Fruit fly (Drosophila melanogaster) whole organism, embryonic: ENCODE data around the gene CG14194.

Source experiments
- CG11093 ChIP-seq: fragments of 200-800 bp; sonication (Bioruptor generic); IDR thresholded peaks from 3 replicates; pipeline ENCODE4 v1.3.6; 2022; ENCODE audit warnings: missing biosample characterization, missing genetic modification characterization
- CG11504 ChIP-seq: fragments of 200-800 bp; sonication (Bioruptor generic); optimal IDR thresholded peaks from 3 replicates; lab custom pipeline; 2019; ENCODE audit warnings: missing biosample characterization, mild to moderate bottlenecking, missing genetic modification characterization, moderate library complexity
- CG12391 ChIP-seq: fragments of 200-800 bp; sonication (Bioruptor generic); optimal IDR thresholded peaks from 3 replicates; lab custom pipeline; 2018; ENCODE audit warnings: missing biosample characterization, mild to moderate bottlenecking, missing genetic modification characterization, moderate library complexity
- CG13775 ChIP-seq: fragments of 200-800 bp; sonication (Bioruptor generic); optimal IDR thresholded peaks from 3 replicates; lab custom pipeline; 2017; ENCODE audit warnings: missing biosample characterization, mild to moderate bottlenecking, missing genetic modification characterization
- CG14710 ChIP-seq: fragments of 200-800 bp; sonication (Bioruptor generic); optimal IDR thresholded peaks from 3 replicates; lab custom pipeline; 2019; ENCODE audit warnings: missing biosample characterization, mild to moderate bottlenecking, missing genetic modification characterization, moderate library complexity
- CG15269 ChIP-seq: fragments of 200-800 bp; sonication (Bioruptor generic); optimal IDR thresholded peaks from 2 replicates; lab custom pipeline; 2018; ENCODE audit warnings: missing biosample characterization, mild to moderate bottlenecking, missing genetic modification characterization, moderate library complexity
- CG16813 ChIP-seq: fragments of 200-800 bp; sonication (Bioruptor generic); IDR thresholded peaks from 3 replicates; pipeline ENCODE4 v1.3.6; 2022; ENCODE audit warnings: missing biosample characterization, missing genetic modification characterization; ENCODE audit not compliant: partially characterized antibody
- CG17186 ChIP-seq: fragments of 200-800 bp; sonication (Bioruptor generic); optimal IDR thresholded peaks from 3 replicates; lab custom pipeline; 2017; ENCODE audit warnings: missing biosample characterization, missing genetic modification reagents, missing genetic modification characterization
- CG18011 ChIP-seq: fragments of 200-800 bp; sonication (Bioruptor generic); optimal IDR thresholded peaks from 2 replicates; lab custom pipeline; 2017; ENCODE audit warnings: missing biosample characterization, missing genetic modification characterization, mild to moderate bottlenecking, moderate library complexity, missing genotype
- CG2712 ChIP-seq: fragments of 200-800 bp; optimal IDR thresholded peaks from 3 replicates; lab custom pipeline; 2019; ENCODE audit warnings: missing biosample characterization, mild to moderate bottlenecking, missing genetic modification characterization, moderate library complexity
- CG2875 ChIP-seq: fragments of 200-800 bp; sonication (Bioruptor generic); optimal IDR thresholded peaks from 2 replicates; lab custom pipeline; 2017; ENCODE audit warnings: missing biosample characterization, mild to moderate bottlenecking, missing genetic modification characterization, missing genetic modification reagents
- CG4404 ChIP-seq: fragments of 200-800 bp; sonication (Bioruptor generic); IDR thresholded peaks from 2 replicates; pipeline ENCODE4 v1.3.6; 2022; ENCODE audit warnings: missing biosample characterization, missing genetic modification characterization
- CG4820 ChIP-seq: fragments of 200-800 bp; sonication (Bioruptor generic); optimal IDR thresholded peaks from 3 replicates; lab custom pipeline; 2016; ENCODE audit warnings: missing biosample characterization, missing genetic modification characterization
- CG6272 ChIP-seq: fragments of 200-800 bp; sonication (Bioruptor generic); IDR thresholded peaks from 2 replicates; pipeline ENCODE4 v1.3.6; 2022; ENCODE audit warnings: missing biosample characterization, missing genetic modification characterization
- CG7839 ChIP-seq: fragments of 200-800 bp; sonication (Bioruptor generic); optimal IDR thresholded peaks from 3 replicates; lab custom pipeline; 2018; ENCODE audit warnings: missing biosample characterization, mild to moderate bottlenecking, missing genetic modification characterization, moderate library complexity
- CG8281 ChIP-seq: fragments of 200-800 bp; sonication (Bioruptor generic); optimal IDR thresholded peaks from 2 replicates; lab custom pipeline; 2018; ENCODE audit warnings: missing biosample characterization, mild to moderate bottlenecking, missing genetic modification characterization, moderate library complexity
- CG8765 ChIP-seq: fragments of 200-800 bp; sonication (Bioruptor generic); IDR thresholded peaks from 2 replicates; pipeline ENCODE4 v1.3.6; 2022; ENCODE audit warnings: missing biosample characterization, missing genetic modification characterization
- CG9797 ChIP-seq: fragments of 200-800 bp; sonication (Bioruptor generic); optimal IDR thresholded peaks from 3 replicates; lab custom pipeline; 2018; ENCODE audit warnings: missing biosample characterization, mild to moderate bottlenecking, missing genetic modification characterization
- Camta ChIP-seq: fragments of 200-800 bp; sonication (Bioruptor generic); optimal IDR thresholded peaks from 2 replicates; lab custom pipeline; 2016; ENCODE audit warnings: missing biosample characterization, missing genetic modification characterization
- D19B ChIP-seq: fragments of 200-800 bp; sonication (Bioruptor generic); optimal IDR thresholded peaks from 2 replicates; lab custom pipeline; 2017; ENCODE audit warnings: missing biosample characterization, mild to moderate bottlenecking, missing genetic modification characterization
- Dll ChIP-seq: fragments of 200-800 bp; sonication (Bioruptor generic); IDR thresholded peaks from 4 replicates; pipeline ENCODE4 v1.3.6; 2022; ENCODE audit warnings: missing biosample characterization, missing genetic modification characterization; ENCODE audit not compliant: partially characterized antibody
- Doc3 ChIP-seq: fragments of 200-800 bp; sonication (Bioruptor generic); IDR thresholded peaks from 3 replicates; pipeline ENCODE4 v1.3.6; 2022; ENCODE audit warnings: missing biosample characterization, missing genetic modification characterization; ENCODE audit not compliant: partially characterized antibody
- E2f2 ChIP-seq: fragments of 200-800 bp; sonication (Bioruptor generic); IDR thresholded peaks from 2 replicates; pipeline ENCODE4 v1.3.6; 2022; ENCODE audit warnings: missing biosample characterization, missing genetic modification characterization
- Elba2 ChIP-seq: fragments of 200-800 bp; sonication (Bioruptor generic); optimal IDR thresholded peaks from 3 replicates; lab custom pipeline; 2016; ENCODE audit warnings: missing biosample characterization, missing genetic modification characterization
- Gsc ChIP-seq: fragments of 200-800 bp; sonication (Bioruptor generic); IDR thresholded peaks from 2 replicates; pipeline ENCODE4 v1.3.6; 2022; ENCODE audit warnings: missing biosample characterization, missing genetic modification characterization
- HLHmδ ChIP-seq: fragments of 200-800 bp; sonication (Bioruptor generic); optimal IDR thresholded peaks from 2 replicates; lab custom pipeline; 2018; ENCODE audit warnings: missing biosample characterization, mild to moderate bottlenecking, missing genetic modification characterization, moderate library complexity
- HmgD ChIP-seq: fragments of 200-800 bp; sonication (Bioruptor generic); optimal IDR thresholded peaks from 3 replicates; lab custom pipeline; 2016; ENCODE audit warnings: missing biosample characterization, missing genetic modification characterization
- Lim3 ChIP-seq: fragments of 200-800 bp; sonication (Bioruptor generic); IDR thresholded peaks from 2 replicates; pipeline ENCODE4 v1.3.6; 2022; ENCODE audit warnings: missing biosample characterization, missing genetic modification characterization
- MBD-R2 ChIP-seq: fragments of 200-800 bp; sonication (Bioruptor generic); IDR thresholded peaks from 2 replicates; pipeline ENCODE4 v1.3.6; 2022; ENCODE audit warnings: missing biosample characterization, missing genetic modification characterization
- Optix ChIP-seq: fragments of 200-800 bp; sonication (Bioruptor generic); IDR thresholded peaks from 3 replicates; pipeline ENCODE4 v1.3.6; 2022; ENCODE audit warnings: missing biosample characterization, missing genetic modification characterization
- Sin3A ChIP-seq: fragments of >200 bp; optimal IDR thresholded peaks from 2 replicates; lab custom pipeline; 2018
- Sox102F ChIP-seq: fragments of 200-800 bp; sonication (Bioruptor generic); optimal IDR thresholded peaks from 2 replicates; lab custom pipeline; 2018; ENCODE audit warnings: missing biosample characterization, mild to moderate bottlenecking, missing genetic modification characterization, moderate library complexity
- Sry-δ ChIP-seq: fragments of 200-800 bp; sonication (Bioruptor generic); optimal IDR thresholded peaks from 2 replicates; lab custom pipeline; 2016; ENCODE audit warnings: missing biosample characterization, missing genetic modification characterization
- TFAM ChIP-seq: fragments of 200-800 bp; sonication (Bioruptor generic); optimal IDR thresholded peaks from 2 replicates; lab custom pipeline; 2017; ENCODE audit warnings: missing biosample characterization, missing genetic modification characterization, inconsistent platforms
- ato ChIP-seq: fragments of 200-800 bp; sonication (Bioruptor generic); IDR thresholded peaks from 2 replicates; pipeline ENCODE4 v1.3.6; 2022; ENCODE audit warnings: missing biosample characterization, missing genetic modification characterization; ENCODE audit not compliant: partially characterized antibody
- bbx ChIP-seq: fragments of 200-800 bp; sonication (Bioruptor generic); IDR thresholded peaks from 2 replicates; pipeline ENCODE4 v1.3.6; 2022; ENCODE audit warnings: missing biosample characterization, missing genetic modification characterization; ENCODE audit not compliant: partially characterized antibody
- caup ChIP-seq: fragments of 200-800 bp; sonication (Bioruptor generic); optimal IDR thresholded peaks from 3 replicates; lab custom pipeline; 2017; ENCODE audit warnings: missing biosample characterization, mild to moderate bottlenecking, missing genetic modification characterization, moderate library complexity; ENCODE audit not compliant: severe bottlenecking
- grau ChIP-seq: fragments of 200-800 bp; optimal IDR thresholded peaks from 3 replicates; lab custom pipeline; 2019; ENCODE audit warnings: missing biosample characterization, mild to moderate bottlenecking, missing genetic modification characterization, moderate library complexity
- nom ChIP-seq: fragments of 200-800 bp; sonication (Bioruptor generic); optimal IDR thresholded peaks from 2 replicates; lab custom pipeline; 2017; ENCODE audit warnings: missing biosample characterization, missing genetic modification characterization, mild to moderate bottlenecking, moderate library complexity, missing genetic modification reagents
- pita ChIP-seq: fragments of 200-800 bp; sonication (Bioruptor generic); optimal IDR thresholded peaks from 2 replicates; lab custom pipeline; 2017; ENCODE audit warnings: missing biosample characterization, mild to moderate bottlenecking, missing genetic modification characterization
- pros ChIP-seq: fragments of 200-800 bp; sonication (Bioruptor generic); optimal IDR thresholded peaks from 3 replicates; lab custom pipeline; 2019; ENCODE audit warnings: missing biosample characterization, mild to moderate bottlenecking, missing genetic modification characterization, moderate library complexity
- pzg ChIP-seq: fragments of 200-800 bp; sonication (Bioruptor generic); optimal IDR thresholded peaks from 3 replicates; lab custom pipeline; 2018; ENCODE audit warnings: missing biosample characterization, mild to moderate bottlenecking, missing genetic modification characterization, moderate library complexity
- scrt ChIP-seq: fragments of 200-800 bp; sonication (Bioruptor generic); optimal IDR thresholded peaks from 2 replicates; lab custom pipeline; 2018; ENCODE audit warnings: missing biosample characterization, mild to moderate bottlenecking, missing genetic modification characterization, moderate library complexity
- sisA ChIP-seq: fragments of 200-800 bp; sonication (Bioruptor generic); IDR thresholded peaks from 2 replicates; pipeline ENCODE4 v1.3.6; 2022; ENCODE audit warnings: missing biosample characterization, missing genetic modification characterization
- sob ChIP-seq: fragments of 200-800 bp; sonication (Bioruptor generic); IDR thresholded peaks from 2 replicates; pipeline ENCODE4 v1.3.6; 2022; ENCODE audit warnings: missing biosample characterization, missing genetic modification characterization
- tna ChIP-seq: fragments of 200-800 bp; sonication (Bioruptor generic); IDR thresholded peaks from 2 replicates; pipeline ENCODE4 v1.3.6; 2022; ENCODE audit warnings: missing biosample characterization, missing genetic modification characterization; ENCODE audit not compliant: partially characterized antibody
- trem ChIP-seq: fragments of 200-800 bp; optimal IDR thresholded peaks from 3 replicates; lab custom pipeline; 2019; ENCODE audit warnings: missing biosample characterization, mild to moderate bottlenecking, missing genetic modification characterization, moderate library complexity
- vnd ChIP-seq: fragments of 200-800 bp; sonication (Bioruptor generic); IDR thresholded peaks from 3 replicates; pipeline ENCODE4 v1.3.6; 2022; ENCODE audit warnings: missing biosample characterization, missing genetic modification characterization; ENCODE audit not compliant: partially characterized antibody

The CG14194 gene

dm6 chrX:19193336-19193735 lies at the start of gene CG14194, which contains the start of gene CG7914 (continued):
- TF ChIP-seq bbx (GFP tag; lab: Robert Waterston, UW) (peak; percentile 89), nom (GFP tag; lab: Kevin White, UChicago) (peak; percentile 3), scrt (GFP tag; lab: Kevin White, UChicago) (no peak), Sry-δ (GFP tag; lab: Kevin White, UChicago) (peak; percentile 65), Gsc (GFP tag; lab: Robert Waterston, UW) (no peak), sisA (no peak), CG17186 (GFP tag; lab: Kevin White, UChicago) (peak; percentile 47), HmgD (GFP tag; lab: Kevin White, UChicago) (peak; percentile 29), E2f2 (peak; percentile 65), grau (tag; lab: Kevin White, UChicago) (peak; percentile 14), pita (GFP tag; lab: Kevin White, UChicago) (no peak), pzg (GFP tag; lab: Kevin White, UChicago) (peak; percentile 69), sob (0 out of 2 replicates have a peak, but pooled peaks have one; percentile 32), CG18011 (GFP tag; lab: Kevin White, UChicago) (peak; percentile 46), Dll (GFP tag; lab: Robert Waterston, UW) (peak; percentile 77), trem (tag; lab: Kevin White, UChicago) (peak; percentile 55), Sin3A (lab: Kevin White, UChicago) (peak; percentile 1), CG8765 (GFP tag; lab: Robert Waterston, UW) (no peak), tna (peak; percentile 94), CG11504 (tag; lab: Kevin White, UChicago) (no peak), D19B (GFP tag; lab: Kevin White, UChicago) (no peak), ato (GFP tag; lab: Robert Waterston, UW) (peak; percentile 89), CG2712 (tag; lab: Kevin White, UChicago) (peak; percentile 5), vnd (GFP tag; lab: Robert Waterston, UW) (peak; percentile 80), MBD-R2 (GFP tag; lab: Robert Waterston, UW) (peak; percentile 92), CG14710 (tag; lab: Kevin White, UChicago) (peak; percentile 28), Optix (GFP tag; lab: Robert Waterston, UW) (no peak), CG6272 (GFP tag; lab: Robert Waterston, UW) (no peak), Doc3 (GFP tag; lab: Robert Waterston, UW) (peak; percentile 63; the same call in 2 of the 3 replicates), HLHmδ (no peak), CG16813 (GFP tag; lab: Robert Waterston, UW) (peak; percentile 82), Camta (GFP tag; lab: Kevin White, UChicago) (no peak), CG9797 (peak; percentile 15), caup (GFP tag; lab: Kevin White, UChicago) (no peak), CG13775 (GFP tag; lab: Kevin White, UChicago) (no peak)

DNA sequence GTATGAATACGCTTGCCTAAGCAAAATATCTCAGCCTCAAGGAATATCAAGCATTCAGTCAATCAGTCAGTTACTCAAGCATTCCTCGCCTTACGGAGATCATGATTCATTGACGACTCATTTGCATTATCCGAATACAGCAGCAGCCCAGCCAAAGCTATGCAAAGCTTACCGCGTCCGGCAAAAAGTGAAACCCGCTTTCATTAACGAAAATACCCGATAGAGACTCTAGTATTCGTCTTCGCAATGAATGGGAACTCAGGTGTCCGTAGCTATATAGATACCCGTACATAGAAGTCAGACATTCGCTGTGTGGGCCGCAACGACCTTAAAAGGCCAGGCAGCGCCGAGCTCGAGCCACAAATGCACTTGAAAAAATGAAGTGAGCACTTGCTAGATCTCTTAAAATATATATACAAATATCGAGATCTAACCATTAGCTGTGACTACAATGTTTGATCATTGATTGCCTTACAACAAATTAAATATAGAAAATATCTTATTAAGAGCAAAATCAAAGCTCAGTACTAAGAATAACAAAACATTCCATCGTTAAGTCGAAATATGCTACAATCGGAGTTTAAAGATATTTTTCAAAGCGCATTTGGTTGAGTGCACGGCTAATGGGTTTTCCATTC lies 48.5 kb upstream of the CG14194 start:
- TF ChIP-seq CG4404 (GFP tag; lab: Robert Waterston, UW): no peak
- TF ChIP-seq CG2875 (GFP tag; lab: Kevin White, UChicago): no peak
- TF ChIP-seq CG15269 (tag; lab: Kevin White, UChicago): peak; percentile 8
- TF ChIP-seq CG7839 (tag; lab: Kevin White, UChicago): peak; percentile 42
- no peak for TF ChIP-seq Elba2
- TF ChIP-seq CG8281 (tag; lab: Kevin White, UChicago): peak; percentile 31
- TF ChIP-seq HLHmδ: no peak
- TF ChIP-seq Sox102F (GFP tag; lab: Kevin White, UChicago): peak; percentile 19
- no peak for TF ChIP-seq CG11093
- no peak for TF ChIP-seq pros (GFP tag; lab: Kevin White, UChicago)
- TF ChIP-seq CG12391 (tag; lab: Kevin White, UChicago): no peak
- no peak for TF ChIP-seq TFAM (GFP tag; lab: Kevin White, UChicago)
- TF ChIP-seq CG4820 (GFP tag; lab: Kevin White, UChicago): no peak
- no peak for TF ChIP-seq Lim3
- TF ChIP-seq D19B (GFP tag; lab: Kevin White, UChicago): no peak
- TF ChIP-seq grau (tag; lab: Kevin White, UChicago): peak; percentile 22
